Fruit fly (Drosophila melanogaster) Kc167 (cell line): ENCODE data around the gene ncm.

Experiments
- Myc ChIP-seq: fragments of >200 bp; optimal IDR thresholded peaks from 2 replicates; lab custom pipeline; 2017; ENCODE audit warnings: missing external identifiers
- Sin3A ChIP-seq: fragments of >200 bp; optimal IDR thresholded peaks from 2 replicates; lab custom pipeline; 2018; ENCODE audit warnings: missing external identifiers
- h ChIP-seq: fragments of >200 bp; optimal IDR thresholded peaks from 3 replicates; lab custom pipeline; 2018; ENCODE audit warnings: missing external identifiers
- insv ChIP-seq: fragments of >200 bp; optimal IDR thresholded peaks from 3 replicates; lab custom pipeline; 2018; ENCODE audit warnings: missing external identifiers
- psq ChIP-seq: fragments of >200 bp; optimal IDR thresholded peaks from 2 replicates; lab custom pipeline; 2017; ENCODE audit warnings: missing external identifiers
- ttk ChIP-seq: sonication (Bioruptor generic); optimal IDR thresholded peaks from 2 replicates; lab custom pipeline; 2017; ENCODE audit warnings: missing external identifiers

ncm gene

dm6 chr2L:18448639-18449430, at the start of gene ncm:
ncm (minus strand) TSS chr2L:18448957.
- TF ChIP-seq Sin3A (lab: Kevin White, UChicago) (no peak), Myc (lab: Kevin White, UChicago) (no peak), h (lab: Kevin White, UChicago) (no peak), psq (lab: Kevin White, UChicago) (no peak), insv (lab: Kevin White, UChicago) (no peak), ttk (lab: Kevin White, UChicago) (no peak)

DNA sequence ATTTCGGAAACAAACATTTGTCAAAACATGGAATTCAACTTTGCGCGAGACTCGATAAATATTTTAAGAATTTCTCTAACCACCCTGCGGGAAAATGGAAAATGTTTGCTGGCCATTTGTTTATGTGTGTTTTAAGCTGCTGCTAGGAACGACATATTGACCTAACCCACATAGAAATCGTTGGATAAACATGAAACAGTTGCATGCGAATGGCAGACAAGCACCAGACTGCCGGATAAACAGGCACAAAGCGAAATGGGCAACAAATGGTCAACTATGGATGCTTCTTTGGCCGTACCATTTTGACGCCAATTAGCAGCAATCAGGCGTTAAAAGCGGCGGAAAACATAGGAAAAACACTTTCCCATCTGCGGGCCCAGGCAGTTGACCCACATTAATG, 48.1 kb upstream of the ncm start:
- TF ChIP-seq insv (lab: Kevin White, UChicago) (no peak), psq (lab: Kevin White, UChicago) (no peak), ttk (lab: Kevin White, UChicago) (no peak), Myc (lab: Kevin White, UChicago) (no peak), Sin3A (lab: Kevin White, UChicago) (no peak), h (lab: Kevin White, UChicago) (no peak)

DNA sequence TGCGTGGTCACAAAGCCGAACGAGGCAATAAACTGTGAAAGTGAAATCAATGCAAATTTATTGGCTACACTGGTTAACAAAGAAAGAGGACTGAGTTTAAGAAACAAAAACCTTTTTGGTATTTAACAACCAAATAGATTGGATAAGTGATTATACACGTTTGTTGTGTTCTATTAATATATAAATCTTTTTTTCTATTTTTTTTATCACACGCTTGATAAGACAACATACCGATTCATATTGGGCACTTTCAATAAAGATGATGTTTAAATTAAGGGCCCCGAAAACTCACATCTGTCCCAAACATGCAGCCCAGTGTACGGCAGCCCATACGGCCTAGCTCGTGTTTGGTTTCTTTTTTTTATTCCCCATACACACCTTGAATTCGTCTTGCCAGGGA, 44.4 kb upstream of the ncm start:
- TF ChIP-seq Myc (lab: Kevin White, UChicago) (no peak), psq (lab: Kevin White, UChicago) (no peak), Sin3A (lab: Kevin White, UChicago) (no peak), h (lab: Kevin White, UChicago) (no peak), ttk (lab: Kevin White, UChicago) (no peak), insv (lab: Kevin White, UChicago) (no peak)

DNA sequence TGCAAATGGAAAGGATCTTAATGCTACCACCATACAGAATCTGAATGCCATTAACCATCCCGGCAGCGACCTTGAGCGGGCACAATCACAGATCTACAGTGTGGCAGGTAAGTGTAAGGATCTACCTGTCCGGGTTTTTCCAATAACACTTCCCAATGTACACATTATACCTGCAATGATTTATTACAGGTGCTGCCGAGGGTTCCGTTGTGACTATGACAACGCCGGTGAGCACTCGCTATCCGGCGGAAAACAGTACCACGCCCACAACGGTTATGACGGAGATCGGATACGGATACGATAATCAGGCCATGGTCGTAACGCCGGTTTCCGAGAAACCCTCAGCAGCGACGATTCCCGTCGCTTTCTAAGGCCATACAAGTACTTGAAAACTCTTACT, 38.1 kb upstream of the ncm start:
- no peak for TF ChIP-seq ttk (lab: Kevin White, UChicago)
- no peak for TF ChIP-seq Sin3A (lab: Kevin White, UChicago)
- no peak for TF ChIP-seq h (lab: Kevin White, UChicago)
- no peak for TF ChIP-seq insv (lab: Kevin White, UChicago)
- TF ChIP-seq psq (lab: Kevin White, UChicago) = no peak
- no peak for TF ChIP-seq Myc (lab: Kevin White, UChicago)

DNA sequence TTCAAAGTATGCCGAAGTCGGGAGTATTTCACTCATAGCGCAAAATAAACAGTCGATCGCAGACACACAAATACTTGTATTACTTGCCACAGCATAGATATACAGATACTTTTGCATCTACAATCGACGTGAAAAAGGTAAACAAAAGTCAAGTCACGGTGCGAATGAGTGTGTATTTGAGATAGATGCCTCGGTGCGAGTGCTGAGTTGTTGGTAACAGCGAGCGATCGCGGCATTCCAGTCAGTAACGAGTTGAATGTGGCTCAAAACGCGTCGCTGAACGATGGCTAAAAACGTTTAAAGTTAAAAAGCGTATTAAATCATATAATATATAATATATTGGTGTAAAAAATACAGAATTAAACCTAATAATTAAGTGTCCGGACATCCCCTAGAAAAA, 36.5 kb upstream of the ncm start, which contains the start of gene grnd:
Gene grnd (plus strand): TSS at position 207 of the 400 bp plus-strand sequence.
- TF ChIP-seq psq (lab: Kevin White, UChicago) (no peak), insv (lab: Kevin White, UChicago) (no peak), h (lab: Kevin White, UChicago) (no peak), Myc (lab: Kevin White, UChicago) (no peak), ttk (lab: Kevin White, UChicago) (no peak), Sin3A (lab: Kevin White, UChicago) (no peak)

DNA sequence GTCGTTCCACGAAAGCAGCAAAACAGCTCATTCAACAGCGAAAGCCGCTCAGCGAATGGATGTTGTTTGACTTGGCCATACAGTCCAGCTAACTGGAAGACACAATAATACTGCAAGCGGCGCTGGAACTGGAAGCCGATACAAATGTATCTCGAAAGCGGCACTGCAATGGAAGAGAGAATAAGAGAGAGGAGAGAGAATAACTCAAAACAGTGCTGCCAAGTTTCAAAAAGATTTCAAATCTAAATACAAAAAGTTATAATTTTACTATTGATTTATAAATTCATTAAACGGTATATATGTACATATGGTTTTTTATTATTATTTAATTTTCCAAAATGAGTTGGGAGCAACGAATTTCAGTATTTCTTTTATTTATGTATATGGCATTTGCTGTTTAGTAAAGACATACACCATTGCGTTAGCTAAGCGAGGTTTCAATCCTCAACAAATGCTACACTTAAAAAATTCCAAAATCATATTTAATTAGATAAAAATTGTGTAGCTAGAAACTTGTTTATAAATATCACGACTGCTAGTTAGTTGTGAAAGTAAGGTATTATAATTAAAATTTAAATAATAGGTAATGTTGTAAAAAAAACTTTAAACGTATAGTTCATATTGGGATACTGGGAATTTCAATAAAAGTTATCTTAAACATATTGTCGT, 35.8 kb upstream of the ncm start, which contains the start of gene CG10283:
Gene CG10283 (minus strand): TSS at position 132 of the 669 bp plus-strand sequence.
- TF ChIP-seq Myc (lab: Kevin White, UChicago) = no peak
- TF ChIP-seq Sin3A (lab: Kevin White, UChicago) = no peak
- no peak for TF ChIP-seq insv (lab: Kevin White, UChicago)
- no peak for TF ChIP-seq psq (lab: Kevin White, UChicago)
- TF ChIP-seq h (lab: Kevin White, UChicago) = no peak
- no peak for TF ChIP-seq ttk (lab: Kevin White, UChicago)

- TF ChIP-seq psq (lab: Kevin White, UChicago) = no peak
- no peak for TF ChIP-seq Sin3A (lab: Kevin White, UChicago)
- TF ChIP-seq h (lab: Kevin White, UChicago) = no peak
- no peak for TF ChIP-seq Myc (lab: Kevin White, UChicago)
- no peak for TF ChIP-seq insv (lab: Kevin White, UChicago)
- no peak for TF ChIP-seq ttk (lab: Kevin White, UChicago)
These were observed 35.3 kb upstream of the ncm start for dm6 chr2L:18484040-18484381.

- TF ChIP-seq Myc (lab: Kevin White, UChicago) (no peak), psq (lab: Kevin White, UChicago) (no peak), h (lab: Kevin White, UChicago) (no peak), insv (lab: Kevin White, UChicago) (no peak), Sin3A (lab: Kevin White, UChicago) (no peak), ttk (lab: Kevin White, UChicago) (no peak)
These were observed 34.2 kb upstream of the ncm start for dm6 chr2L:18482989-18483388.

dm6 chr2L:18482170-18482569, 33.4 kb upstream of the ncm start:
- TF ChIP-seq ttk (lab: Kevin White, UChicago) (no peak), psq (lab: Kevin White, UChicago) (no peak), Myc (lab: Kevin White, UChicago) (no peak), insv (lab: Kevin White, UChicago) (no peak), Sin3A (lab: Kevin White, UChicago) (no peak), h (lab: Kevin White, UChicago) (no peak)

DNA sequence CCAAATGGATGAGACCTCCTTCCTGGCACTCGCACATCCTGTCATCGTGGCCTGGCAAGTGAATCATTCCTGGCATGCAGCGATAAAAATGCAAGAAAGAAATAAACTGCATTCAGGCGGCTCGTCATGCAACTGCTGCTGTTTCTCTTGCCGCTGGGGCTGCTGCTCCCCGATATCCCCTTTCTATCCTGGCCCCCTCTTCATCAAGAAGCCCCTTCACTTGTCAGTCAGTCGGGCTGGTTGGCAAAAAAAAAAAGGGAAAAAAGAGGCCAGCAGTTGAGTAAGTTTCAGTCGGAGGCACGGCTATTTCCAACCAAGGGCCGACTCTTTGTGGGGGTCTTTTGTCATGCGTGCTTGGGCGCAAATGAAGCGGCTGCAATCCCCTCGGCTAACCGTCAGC, 33.0 kb upstream of the ncm start:
- no peak for TF ChIP-seq Myc (lab: Kevin White, UChicago)

- TF ChIP-seq ttk (lab: Kevin White, UChicago) (no peak), insv (lab: Kevin White, UChicago) (no peak), psq (lab: Kevin White, UChicago) (no peak), Myc (lab: Kevin White, UChicago) (no peak), Sin3A (lab: Kevin White, UChicago) (no peak), h (lab: Kevin White, UChicago) (no peak)
These were observed 32.3 kb upstream of the ncm start for dm6 chr2L:18481064-18481463.
